Worm (Caenorhabditis elegans) whole organism, L4 larva: ENCODE results near the gene F22E5.9.
"Not testable (repeated sequence)": the region's sequence is repeated elsewhere in the genome, so short reads cannot be mapped to it uniquely, and the experiment has no call there.

Source experiments
- dpl-1 ChIP-seq: fragments of 150-350 bp; optimal IDR thresholded peaks from 2 replicates; lab custom pipeline; 2014; ENCODE audit warnings: missing biosample characterization, missing genetic modification reagents, missing genetic modification characterization
- egl-43 ChIP-seq: fragments of 200-800 bp; sonication (Bioruptor generic); IDR thresholded peaks from 2 replicates; pipeline ENCODE4 v1.3.6; 2022; ENCODE audit warnings: missing genetic modification reagents, missing genetic modification characterization, missing compliant biosample characterization
- fkh-10 ChIP-seq: fragments of 150-350 bp; optimal IDR thresholded peaks from 2 replicates; lab custom pipeline; 2014; ENCODE audit warnings: missing biosample characterization, missing genetic modification reagents, missing genetic modification characterization
- lsy-2 ChIP-seq, 2 experiments: fragments of 150-350 bp in 1 of 2; sonication (generic microtip) in 1 of 2; optimal IDR thresholded peaks; 2 replicates each; lab custom pipeline; 2014 to 2017; ENCODE audit warnings: missing biosample characterization in 2 of 2, missing genetic modification characterization in 2 of 2
- madf-5 ChIP-seq, 2 experiments: fragments of 200-800 bp; sonication (Bioruptor generic); IDR thresholded peaks; 2 replicates each; pipeline ENCODE4 v1.3.6; 2022; ENCODE audit warnings: missing compliant biosample characterization in 2 of 2, missing genetic modification characterization in 2 of 2
- nhr-11 ChIP-seq: fragments of 150-350 bp; optimal IDR thresholded peaks from 2 replicates; lab custom pipeline; 2014; ENCODE audit warnings: missing biosample characterization, missing genetic modification characterization
- nhr-41 ChIP-seq: fragments of 200-800 bp; sonication (Bioruptor generic); IDR thresholded peaks from 2 replicates; pipeline ENCODE4 v1.3.6; 2022; ENCODE audit warnings: missing genetic modification reagents, missing genetic modification characterization, missing compliant biosample characterization
- pqm-1 ChIP-seq: sonication (generic microtip); optimal IDR thresholded peaks from 2 replicates; lab custom pipeline; 2017; ENCODE audit warnings: missing biosample characterization, missing genetic modification characterization
- ztf-11 ChIP-seq: fragments of 150-350 bp; optimal IDR thresholded peaks from 2 replicates; lab custom pipeline; 2014; ENCODE audit warnings: missing biosample characterization, missing genetic modification characterization

ce11 chrII:2616634-2617033 lies 21.6 kb upstream of the F22E5.9 start, which contains the start of gene msrp-5:
- TF ChIP-seq madf-5 (GFP tag; IDR thresholded peaks at IDR 0.05; lab: Robert Waterston, UW); lsy-2 (tag; optimal IDR thresholded peaks at IDR 0.05; lab: Kevin White, UChicago); ztf-11 (tag; lab: Kevin White, UChicago); nhr-41 (GFP tag; lab: Robert Waterston, UW); dpl-1 (GFP tag; lab: Kevin White, UChicago); fkh-10 (GFP tag; lab: Kevin White, UChicago); pqm-1; nhr-11 (tag; lab: Kevin White, UChicago); egl-43 (GFP tag; lab: Robert Waterston, UW): not testable (repeated sequence)
